Worm (Caenorhabditis elegans) whole organism, L3 larva: ENCODE data around the gene calu-1.

Experiments used
- ama-1 ChIP-seq: fragments of 150-350 bp; optimal IDR thresholded peaks from 2 replicates; lab custom pipeline; 2018
- egl-5 ChIP-seq: fragments of 150-350 bp; optimal IDR thresholded peaks from 2 replicates; lab custom pipeline; 2017; ENCODE audit warnings: missing biosample characterization, missing genetic modification reagents, missing genetic modification characterization, inconsistent platforms
- elt-1 ChIP-seq: fragments of 150-350 bp; optimal IDR thresholded peaks from 2 replicates; lab custom pipeline; 2014; ENCODE audit warnings: missing biosample characterization, missing genetic modification characterization
- fkh-10 ChIP-seq: sonication (generic microtip); optimal IDR thresholded peaks from 2 replicates; lab custom pipeline; 2017; ENCODE audit warnings: missing biosample characterization, missing genetic modification reagents, missing genetic modification characterization
- mdl-1 ChIP-seq: fragments of 150-350 bp; optimal IDR thresholded peaks from 2 replicates; lab custom pipeline; 2014; ENCODE audit warnings: missing biosample characterization, missing genetic modification characterization
- nhr-11 ChIP-seq: fragments of 150-350 bp; optimal IDR thresholded peaks from 2 replicates; lab custom pipeline; 2014; ENCODE audit warnings: missing biosample characterization, missing genetic modification characterization
- nhr-12 ChIP-seq: fragments of 150-350 bp; optimal IDR thresholded peaks from 2 replicates; lab custom pipeline; 2014; ENCODE audit warnings: missing biosample characterization, missing genetic modification characterization
- nhr-76 ChIP-seq: fragments of 150-350 bp; sonication (generic microtip); optimal IDR thresholded peaks from 5 replicates; lab custom pipeline; 2014; ENCODE audit warnings: missing biosample characterization, missing genetic modification characterization
- snpc-4 ChIP-seq: fragments of 150-350 bp; optimal IDR thresholded peaks from 2 replicates; lab custom pipeline; 2014; ENCODE audit warnings: missing biosample characterization, missing genetic modification characterization
- tbx-2 ChIP-seq: sonication (generic microtip); optimal IDR thresholded peaks from 2 replicates; lab custom pipeline; 2016; ENCODE audit warnings: mild to moderate bottlenecking, missing genetic modification characterization, missing compliant biosample characterization
- zag-1 ChIP-seq: fragments of 150-350 bp; optimal IDR thresholded peaks from 2 replicates; lab custom pipeline; 2014; ENCODE audit warnings: missing biosample characterization, missing genetic modification characterization

DNA sequence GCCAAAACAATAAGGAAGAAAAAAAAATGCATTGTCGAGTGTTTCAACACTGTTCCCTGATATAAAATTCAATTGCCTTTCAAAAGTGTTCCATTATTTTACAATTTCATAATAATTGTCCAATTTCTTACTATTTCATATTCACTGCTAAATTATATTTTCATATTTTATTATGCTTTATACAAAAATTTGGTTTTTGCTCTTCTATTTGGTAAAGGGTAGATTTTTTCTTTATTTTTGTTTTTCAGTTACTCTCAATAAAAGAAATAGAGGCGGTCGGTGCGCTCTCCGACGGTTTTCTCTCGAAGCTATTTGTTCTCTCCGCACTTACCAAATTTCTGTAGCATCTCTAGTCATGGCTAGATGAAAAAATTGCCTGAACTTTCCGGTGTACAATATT is 46.9 kb upstream of the calu-1 start, which contains the start of gene sek-3:
- TF ChIP-seq snpc-4 (tag; lab: Kevin White, UChicago) (no peak), nhr-11 (no peak), zag-1 (no peak), ama-1 (lab: Kevin White, UChicago) (no peak), mdl-1 (tag; lab: Kevin White, UChicago) (no peak), fkh-10 (GFP tag; lab: Kevin White, UChicago) (no peak), nhr-76 (tag; lab: Kevin White, UChicago) (no peak), elt-1 (no peak), egl-5 (tag; lab: Kevin White, UChicago) (no peak), tbx-2 (tag; lab: Kevin White, UChicago) (no peak), nhr-12 (tag; lab: Kevin White, UChicago) (no peak)
